Worm (Caenorhabditis elegans) whole organism, mixed stage, embryonic: ENCODE data around the gene pigk-1.

Experiments used
- blmp-1 ChIP-seq: fragments of 150-350 bp; optimal IDR thresholded peaks from 2 replicates; lab custom pipeline; 2014; ENCODE audit warnings: missing biosample characterization, missing genetic modification characterization
- cnd-1 ChIP-seq: fragments of 200-800 bp; sonication (Bioruptor generic); optimal IDR thresholded peaks from 2 replicates; lab custom pipeline; 2018; ENCODE audit warnings: mild to moderate bottlenecking, missing genetic modification characterization, missing compliant biosample characterization
- drap-1 ChIP-seq: fragments of 200-800 bp; sonication (Bioruptor generic); optimal IDR thresholded peaks from 3 replicates; lab custom pipeline; 2018; ENCODE audit warnings: mild to moderate bottlenecking, missing genetic modification characterization, missing compliant biosample characterization
- elt-1 ChIP-seq: sonication (generic microtip); optimal IDR thresholded peaks from 2 replicates; lab custom pipeline; 2017; ENCODE audit warnings: missing genetic modification characterization, mild to moderate bottlenecking, missing compliant biosample characterization, antibody characterized with exemption, moderate library complexity, borderline replicate concordance; ENCODE audit not compliant: insufficient read depth
- lin-13 ChIP-seq: fragments of 150-350 bp; optimal IDR thresholded peaks from 2 replicates; lab custom pipeline; 2014; ENCODE audit warnings: missing biosample characterization, missing genetic modification characterization
- lsy-2 ChIP-seq: fragments of 150-350 bp; optimal IDR thresholded peaks from 2 replicates; lab custom pipeline; 2014; ENCODE audit warnings: missing biosample characterization, missing genetic modification characterization
- mab-5 ChIP-seq: fragments of 150-350 bp; optimal IDR thresholded peaks from 2 replicates; lab custom pipeline; 2014; ENCODE audit warnings: missing biosample characterization, missing genetic modification characterization
- mep-1 ChIP-seq: fragments of 150-350 bp; optimal IDR thresholded peaks from 2 replicates; lab custom pipeline; 2017; ENCODE audit warnings: missing biosample characterization, missing genetic modification reagents, missing genetic modification characterization, inconsistent platforms
- nhr-2 ChIP-seq: fragments of 150-350 bp; optimal IDR thresholded peaks from 2 replicates; lab custom pipeline; 2014; ENCODE audit warnings: missing biosample characterization, missing genetic modification characterization
- nhr-28 ChIP-seq: fragments of 150-350 bp; optimal IDR thresholded peaks from 2 replicates; lab custom pipeline; 2014; ENCODE audit warnings: missing biosample characterization, missing genetic modification characterization
- nhr-76 ChIP-seq: sonication (generic microtip); optimal IDR thresholded peaks from 2 replicates; lab custom pipeline; 2017; ENCODE audit warnings: missing biosample characterization, missing genetic modification characterization
- sptf-1 ChIP-seq: sonication (generic microtip); optimal IDR thresholded peaks from 2 replicates; lab custom pipeline; 2017; ENCODE audit warnings: mild to moderate bottlenecking, missing genetic modification characterization, moderate library complexity, missing compliant biosample characterization
- tbx-8 ChIP-seq: fragments of 200-800 bp; sonication (Bioruptor generic); optimal IDR thresholded peaks from 2 replicates; lab custom pipeline; 2018; ENCODE audit warnings: mild to moderate bottlenecking, missing genetic modification characterization, moderate library complexity, missing compliant biosample characterization
- unc-62 ChIP-seq: fragments of 150-350 bp; optimal IDR thresholded peaks from 2 replicates; lab custom pipeline; 2014; ENCODE audit warnings: missing biosample characterization, missing genetic modification reagents, missing genetic modification characterization

- no peak for TF ChIP-seq lsy-2 (tag; lab: Kevin White, UChicago)
- TF ChIP-seq nhr-2 (tag; lab: Kevin White, UChicago): no peak
- no peak for TF ChIP-seq mab-5 (tag; lab: Kevin White, UChicago)
- no peak for TF ChIP-seq nhr-76 (tag; lab: Kevin White, UChicago)
- no peak for TF ChIP-seq sptf-1 (tag; lab: Kevin White, UChicago)
- no peak for TF ChIP-seq unc-62 (GFP tag; lab: Kevin White, UChicago)
- TF ChIP-seq drap-1 (GFP tag; lab: Kevin White, UChicago): no peak
- no peak for TF ChIP-seq blmp-1 (tag; lab: Kevin White, UChicago)
- TF ChIP-seq cnd-1: no peak
- TF ChIP-seq lin-13: no peak
- TF ChIP-seq nhr-28 (tag; lab: Kevin White, UChicago): no peak
- TF ChIP-seq elt-1 (tag; lab: Kevin White, UChicago): no peak
- no peak for TF ChIP-seq mep-1
- no peak for TF ChIP-seq tbx-8
Observed at ce11 chrIV:11131268-11131667, 21.4 kb upstream of the pigk-1 start, which contains the start of gene ard-1.
